Worm (Caenorhabditis elegans): ENCODE data around the gene Y57G7A.2.

The Y57G7A.2 gene

ce11 chrII:1306036-1306435 is 10.2 kb downstream of the Y57G7A.2 start, which contains the start of gene emc-2:
Gene emc-2, minus strand, starts transcription at chrII:1306136.
- TF ChIP-seq gei-8 (GFP tag; optimal IDR thresholded peaks at IDR 0.05) (no peak), nhr-25 (tag; optimal IDR thresholded peaks at IDR 0.05; ENCODE audit: borderline replicate concordance, insufficient read depth) (no peak), unc-62 (GFP tag; optimal IDR thresholded peaks at IDR 0.05 in 1 of 2) (peak in 1 of 2 experiments; percentile 25), unc-62 (tag; optimal IDR thresholded peaks at IDR 0.05) (no peak), ceh-28 (tag; optimal IDR thresholded peaks at IDR 0.05) (peak; percentile 9), zfp-3 (GFP tag; conservative IDR thresholded peaks at IDR 0.05) (no peak), snpc-1.2 (GFP tag; IDR thresholded peaks at IDR 0.05) (no peak)

- TF ChIP-seq lsy-2 (tag; optimal IDR thresholded peaks at IDR 0.05) (peak in 1 of 2 experiments; percentile 29), ceh-62 (tag; optimal IDR thresholded peaks at IDR 0.05) (no peak), F49E8.2 (tag; optimal IDR thresholded peaks at IDR 0.05; ENCODE audit: borderline replicate concordance) (peak; percentile 51), aha-1 (tag) (peak; percentile 38), ZK337.2 (GFP tag; IDR thresholded peaks at IDR 0.05) (no peak), Y48G9A.11 (GFP tag; IDR thresholded peaks at IDR 0.05) (peak; percentile 26; the same call in 1 of the 2 replicates), lin-38 (GFP tag; IDR thresholded peaks at IDR 0.05) (peak; percentile 47), nhr-6 (tag; optimal IDR thresholded peaks at IDR 0.05) (no peak)
These were observed 10.7 kb downstream of the Y57G7A.2 start for ce11 chrII:1306550-1306949.

ce11 chrII:1309892-1310516 is 14.1 kb downstream of the Y57G7A.2 start, which contains the start of the genes alh-6 and fcho-1:
Gene alh-6, minus strand, starts transcription at chrII:1310133.
Gene fcho-1, plus strand, starts transcription at chrII:1310515.
- TF ChIP-seq sdz-12 (GFP tag; optimal IDR thresholded peaks at IDR 0.05) (no peak), nhr-111 (GFP tag; optimal IDR thresholded peaks at IDR 0.05) (no peak), snpc-1.2 (GFP tag; IDR thresholded peaks at IDR 0.05) (no peak), ceh-44 (GFP tag; IDR thresholded peaks at IDR 0.05) (no peak), gei-8 (GFP tag; optimal IDR thresholded peaks at IDR 0.05) (no peak), fkh-10 (GFP tag; optimal IDR thresholded peaks at IDR 0.05) (no peak), set-16 (GFP tag; IDR thresholded peaks at IDR 0.05) (no peak), nhr-237 (tag; optimal IDR thresholded peaks at IDR 0.05) (no peak), fos-1 (tag; optimal IDR thresholded peaks at IDR 0.05) (no peak), unc-39 (tag; optimal IDR thresholded peaks at IDR 0.05) (no peak), lim-7 (GFP tag; IDR thresholded peaks at IDR 0.05) (no peak), dve-1 (tag; optimal IDR thresholded peaks at IDR 0.05; ENCODE audit: insufficient read depth) (no peak), mxl-3 (GFP tag; optimal IDR thresholded peaks at IDR 0.05) (peak; percentile 49), lin-38 (GFP tag; IDR thresholded peaks at IDR 0.05) (peak; percentile 31), aha-1 (tag) (peak; percentile 44), lin-15B (tag; optimal IDR thresholded peaks at IDR 0.05) (no peak), hlh-30 (tag; optimal IDR thresholded peaks at IDR 0.05; ENCODE audit: insufficient read depth) (peak; percentile 87), lir-3 (tag; optimal IDR thresholded peaks at IDR 0.05) (no peak), dmd-8 (GFP tag; IDR thresholded peaks at IDR 0.05) (no peak), lsy-2 (tag; optimal IDR thresholded peaks at IDR 0.05) (peak in 1 of 2 experiments; percentile 29), T20F7.1 (GFP tag; optimal IDR thresholded peaks at IDR 0.05) (no peak), arid-1 (GFP tag; conservative IDR thresholded peaks at IDR 0.05) (no peak), skn-1 (tag; optimal IDR thresholded peaks at IDR 0.05) (no peak), duxl-1 (tag; optimal IDR thresholded peaks at IDR 0.05; ENCODE audit: poor library complexity) (no peak), mes-2 (tag; optimal IDR thresholded peaks at IDR 0.05; ENCODE audit: poor library complexity, severe bottlenecking) (no peak), mdl-1 (tag; optimal IDR thresholded peaks at IDR 0.05) (peak in 1 of 2 experiments; percentile 38), ama-1 (optimal IDR thresholded peaks at IDR 0.05) (no peak), nhr-10 (tag; optimal IDR thresholded peaks at IDR 0.05) (no peak), nhr-42 (GFP tag; IDR thresholded peaks at IDR 0.05) (no peak), cey-2 (tag; optimal IDR thresholded peaks at IDR 0.05; ENCODE audit: borderline replicate concordance, insufficient read depth) (no peak), madf-5 (GFP tag; IDR thresholded peaks at IDR 0.05) (no peak), snpc-4 (tag; optimal IDR thresholded peaks at IDR 0.05) (no peak), tra-1 (GFP tag; IDR thresholded peaks at IDR 0.05) (no peak), F10B5.3 (tag; optimal IDR thresholded peaks at IDR 0.05) (no peak), tag-97 (GFP tag; IDR thresholded peaks at IDR 0.05) (no peak), egl-43 (GFP tag; IDR thresholded peaks at IDR 0.05) (no peak)
